Worm (Caenorhabditis elegans): Measurements from ENCODE around the gene F15G9.1.
A peak's percentile ranks its signal among the peaks of the same experiment; 100 is the strongest.

F15G9.1 gene

DNA sequence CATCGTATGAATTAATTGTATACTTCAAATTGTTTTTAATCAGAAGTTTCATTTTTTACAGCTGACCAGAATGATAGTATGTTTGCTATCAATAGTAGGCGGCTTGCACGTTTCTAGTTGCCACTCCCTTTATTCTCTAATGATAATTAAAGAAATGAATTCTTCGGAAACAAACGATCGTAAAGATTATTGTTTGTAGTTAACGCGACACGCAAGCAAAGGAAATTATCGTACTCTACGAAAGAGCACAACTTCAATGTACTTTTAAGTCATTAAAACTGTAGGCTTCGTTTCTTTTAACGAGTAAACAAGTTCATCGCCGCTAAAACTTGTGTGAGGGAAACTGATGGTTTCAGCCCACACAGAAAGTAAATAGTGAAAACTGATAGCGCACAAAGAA is 26.8 kb upstream of the F15G9.1 start:
- peak; percentile 82 for TF ChIP-seq elt-2 (tag; optimal IDR thresholded peaks at IDR 0.05)
- no peak for TF ChIP-seq elt-1 (tag; optimal IDR thresholded peaks at IDR 0.05)
- peak; percentile 38 for TF ChIP-seq pha-4 (tag; optimal IDR thresholded peaks at IDR 0.05)
- peak; percentile 57 for TF ChIP-seq pqm-1 (tag; optimal IDR thresholded peaks at IDR 0.05)

DNA sequence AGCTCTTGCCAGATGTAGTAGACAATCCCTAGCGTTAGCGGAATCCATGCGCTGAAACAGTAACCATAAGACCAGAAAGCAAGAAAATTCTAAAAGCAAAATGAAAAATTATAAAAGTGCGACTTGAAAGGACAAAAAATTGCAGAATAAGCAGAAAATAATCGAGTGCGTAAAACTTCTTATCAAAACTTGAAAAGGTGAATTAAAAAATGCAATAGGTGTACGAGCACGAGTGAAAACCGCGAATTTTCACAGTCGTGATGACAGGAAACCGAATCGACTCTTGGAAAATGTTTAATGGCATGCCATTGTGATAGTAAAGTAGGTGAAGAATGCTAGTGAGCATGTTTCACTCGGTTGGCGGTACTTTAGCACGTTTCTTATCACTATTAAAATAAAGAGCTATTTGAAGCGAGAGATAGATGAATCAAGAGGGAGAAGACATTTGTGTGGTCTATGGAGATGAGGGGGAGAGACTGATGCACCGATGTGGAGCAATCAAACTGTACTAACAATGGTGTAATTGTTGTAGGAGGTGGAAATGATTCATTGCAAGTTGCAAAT is 26.0 kb upstream of the F15G9.1 start, which contains the start of gene ifp-1:
Gene ifp-1 (minus strand): TSS at position 51 of the 564 bp plus-strand sequence.
- TF ChIP-seq pha-4 (tag; optimal IDR thresholded peaks at IDR 0.05) (peak; percentile 14), sea-2 (GFP tag; optimal IDR thresholded peaks at IDR 0.05) (no peak), elt-2 (tag; optimal IDR thresholded peaks at IDR 0.05) (peak; percentile 95), pqm-1 (tag; optimal IDR thresholded peaks at IDR 0.05) (peak; percentile 63)

DNA sequence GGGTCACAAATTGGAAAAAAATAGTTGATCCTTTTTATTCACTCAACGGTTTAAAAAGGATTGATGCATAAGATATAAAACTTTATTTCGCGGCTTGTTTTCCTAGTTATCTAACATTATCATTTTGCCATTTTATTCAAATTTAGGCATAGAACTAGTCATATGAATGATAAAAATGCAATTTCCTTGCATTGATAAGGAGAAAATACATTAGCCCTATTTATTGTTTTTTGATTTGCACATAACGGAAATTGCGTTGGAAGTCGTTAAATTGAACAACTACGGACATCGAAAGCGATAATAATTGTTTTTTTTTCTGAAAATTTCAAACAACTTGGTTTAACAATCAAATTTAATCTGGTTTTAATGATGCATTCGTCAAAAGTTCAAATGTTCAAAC is 18.9 kb upstream of the F15G9.1 start:
- TF ChIP-seq sea-2 (GFP tag; optimal IDR thresholded peaks at IDR 0.05) (no peak), egl-5 (tag; optimal IDR thresholded peaks at IDR 0.05) (no peak), elt-2 (tag; optimal IDR thresholded peaks at IDR 0.05) (peak; percentile 71), pqm-1 (tag; optimal IDR thresholded peaks at IDR 0.05) (peak; percentile 39)

DNA sequence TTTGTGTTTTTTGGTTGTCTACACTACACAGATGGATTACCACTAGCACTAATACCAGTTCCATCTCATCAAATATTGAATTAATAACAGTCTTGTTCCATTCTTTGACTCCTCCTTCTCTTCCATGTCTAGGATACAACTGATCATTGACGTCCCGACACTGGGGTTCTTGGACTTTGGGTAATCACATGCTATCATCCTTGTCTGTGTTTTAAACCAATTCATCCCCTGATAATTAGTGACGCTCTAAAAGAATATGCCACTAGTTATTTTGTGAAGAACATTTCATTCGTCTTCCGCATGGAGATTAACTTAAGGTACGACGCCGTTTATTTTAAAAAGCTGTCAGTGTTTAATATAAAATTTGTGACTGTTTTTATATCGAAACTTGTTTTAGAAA is 15.7 kb upstream of the F15G9.1 start, which contains the start of gene npr-18:
Gene npr-18 (plus strand): TSS at position 301 of the 400 bp plus-strand sequence.
- no peak for TF ChIP-seq egl-5 (tag; optimal IDR thresholded peaks at IDR 0.05)
- no peak for TF ChIP-seq fos-1 (tag; optimal IDR thresholded peaks at IDR 0.05)
- no peak for TF ChIP-seq nhr-43 (tag; optimal IDR thresholded peaks at IDR 0.05; ENCODE audit: poor library complexity, severe bottlenecking)
- no peak for TF ChIP-seq daf-12 (tag; optimal IDR thresholded peaks at IDR 0.05)
- TF ChIP-seq unc-39 (tag; optimal IDR thresholded peaks at IDR 0.05): no peak
- TF ChIP-seq nhr-28 (tag; optimal IDR thresholded peaks at IDR 0.05): no peak

DNA sequence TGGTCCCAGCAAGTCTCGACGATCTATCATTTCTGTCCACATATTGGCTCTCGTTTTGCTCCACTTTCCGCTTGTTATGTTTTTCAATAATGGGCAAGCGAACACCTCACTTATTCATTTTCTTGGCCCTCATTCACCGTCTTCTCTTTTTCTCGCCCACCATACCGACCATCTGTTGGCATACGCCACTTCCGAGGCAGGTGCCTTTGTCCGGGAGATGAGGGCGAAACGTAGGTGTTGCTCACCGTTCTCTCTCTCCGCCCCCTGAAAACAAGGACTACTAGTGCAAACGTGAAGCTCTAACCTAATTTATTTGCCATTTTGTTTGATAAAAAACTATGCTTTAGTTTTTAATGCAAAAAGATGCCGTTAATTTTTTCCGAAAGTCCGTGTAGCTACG is 8.5 kb upstream of the F15G9.1 start:
- no peak for TF ChIP-seq fkh-10 (GFP tag; optimal IDR thresholded peaks at IDR 0.05)
- no peak for TF ChIP-seq snpc-4 (tag; optimal IDR thresholded peaks at IDR 0.05)
- TF ChIP-seq pqm-1 (tag; optimal IDR thresholded peaks at IDR 0.05): no peak
- no peak for TF ChIP-seq lsy-12 (tag; optimal IDR thresholded peaks at IDR 0.05)
- TF ChIP-seq hmg-11 (tag; optimal IDR thresholded peaks at IDR 0.05): no peak
- TF ChIP-seq R02D3.7 (tag; optimal IDR thresholded peaks at IDR 0.05): no peak
- TF ChIP-seq skn-1 (tag; optimal IDR thresholded peaks at IDR 0.05): no peak
- TF ChIP-seq nfya-1 (tag; optimal IDR thresholded peaks at IDR 0.05; ENCODE audit: insufficient read depth): no peak
- TF ChIP-seq ceh-82 (tag; optimal IDR thresholded peaks at IDR 0.05): no peak
- TF ChIP-seq nhr-28 (tag; optimal IDR thresholded peaks at IDR 0.05): no peak
- TF ChIP-seq elt-2 (tag; optimal IDR thresholded peaks at IDR 0.05): no peak
- TF ChIP-seq aly-2 (tag; optimal IDR thresholded peaks at IDR 0.05): no peak
- TF ChIP-seq ama-1 (optimal IDR thresholded peaks at IDR 0.05): no peak
- no peak for TF ChIP-seq elt-1 (tag; optimal IDR thresholded peaks at IDR 0.05)
- TF ChIP-seq elt-3 (tag; optimal IDR thresholded peaks at IDR 0.05): no peak
- no peak for TF ChIP-seq fkh-2 (tag; optimal IDR thresholded peaks at IDR 0.05)
- no peak for TF ChIP-seq ceh-16 (tag; optimal IDR thresholded peaks at IDR 0.05)
- TF ChIP-seq nhr-67 (tag; optimal IDR thresholded peaks at IDR 0.05): no peak
- no peak for TF ChIP-seq eor-1 (tag; optimal IDR thresholded peaks at IDR 0.05)
- no peak for TF ChIP-seq daf-12 (tag; optimal IDR thresholded peaks at IDR 0.05)

DNA sequence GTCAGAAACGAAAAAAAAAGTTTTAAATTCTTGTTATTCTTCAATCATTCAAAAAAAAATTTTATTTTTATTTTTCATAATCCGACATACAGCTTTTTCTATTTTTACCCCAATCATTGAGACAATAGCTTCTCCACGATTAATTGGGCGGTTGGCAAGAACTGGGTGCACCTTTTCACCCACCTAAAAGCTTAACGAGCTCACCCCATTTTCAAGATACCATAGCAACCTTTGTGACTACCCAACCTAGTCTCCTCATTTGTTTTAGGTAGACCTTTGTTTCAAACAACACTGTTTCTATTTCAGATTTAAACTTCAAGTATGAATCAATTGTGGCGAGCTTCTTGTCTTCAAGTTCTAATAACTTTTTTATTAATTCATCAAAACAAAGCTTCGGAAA is 7.8 kb upstream of the F15G9.1 start, which contains the start of gene dyf-7:
Gene dyf-7 (plus strand): TSS at position 301 of the 400 bp plus-strand sequence.
- TF ChIP-seq lsy-12 (tag; optimal IDR thresholded peaks at IDR 0.05) (no peak), jun-1 (tag; optimal IDR thresholded peaks at IDR 0.05) (no peak), egl-5 (tag; optimal IDR thresholded peaks at IDR 0.05) (no peak), daf-12 (tag; optimal IDR thresholded peaks at IDR 0.05) (no peak), nhr-12 (tag; optimal IDR thresholded peaks at IDR 0.05) (no peak), elt-3 (tag; optimal IDR thresholded peaks at IDR 0.05) (no peak), zag-1 (tag; optimal IDR thresholded peaks at IDR 0.05) (no peak), pqm-1 (tag; optimal IDR thresholded peaks at IDR 0.05) (no peak), ceh-9 (tag; optimal IDR thresholded peaks at IDR 0.05) (no peak), mml-1 (tag; optimal IDR thresholded peaks at IDR 0.05) (no peak), nhr-11 (tag; optimal IDR thresholded peaks at IDR 0.05) (no peak), ceh-82 (tag; optimal IDR thresholded peaks at IDR 0.05) (no peak), nhr-237 (tag; optimal IDR thresholded peaks at IDR 0.05) (no peak), elt-1 (tag; optimal IDR thresholded peaks at IDR 0.05) (no peak), nhr-25 (tag; optimal IDR thresholded peaks at IDR 0.05) (no peak), nfya-1 (tag; optimal IDR thresholded peaks at IDR 0.05; ENCODE audit: insufficient read depth) (no peak), unc-39 (tag; optimal IDR thresholded peaks at IDR 0.05) (no peak)
